In the genomic region with DNA sequence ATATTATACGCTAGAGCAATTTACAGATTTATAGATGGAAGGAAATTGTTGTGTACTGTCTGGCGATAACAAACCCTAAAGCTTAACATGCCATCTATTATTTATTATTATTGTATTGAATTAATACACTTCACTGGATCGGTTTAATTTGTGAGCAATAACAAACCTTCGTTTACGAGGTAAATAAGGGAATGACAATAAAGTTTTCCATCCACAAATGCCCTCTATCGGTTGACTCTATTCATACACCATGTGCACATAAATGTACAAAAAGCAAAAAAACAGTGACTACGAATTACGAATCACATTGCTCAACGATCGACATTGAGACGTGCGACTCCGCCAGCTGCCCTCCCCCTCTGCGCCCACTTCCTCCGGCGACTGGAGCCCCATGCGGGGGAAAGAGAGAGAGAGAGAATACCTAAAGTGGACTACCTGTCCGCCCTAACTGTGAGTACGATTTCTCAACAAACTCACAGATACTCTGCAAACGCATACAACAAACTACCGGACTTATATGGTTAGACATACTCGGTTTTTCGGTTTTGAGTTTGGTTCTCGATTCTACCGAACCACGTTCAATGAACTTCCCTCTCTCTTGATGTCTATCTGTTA, we compare ENCODE assay signal across 1 fruit fly cellular context.
TF ChIP-seq lines count a peak whose summit lies in the region.

No protein-coding gene starts in this region.

TF ChIP-seq in whole organism, embryonic, 481 proteins besides CTCF, POLR2A, EP300 and RAD21 (continued from another document):
- TF ChIP-seq Med (GFP tag; lab: Kevin White, UChicago) (peak; percentile 78), HLH54F (GFP tag; optimal IDR thresholded peaks at IDR 0.05; lab: Kevin White, UChicago) (no peak), CG7271 (tag; optimal IDR thresholded peaks at IDR 0.05; lab: Kevin White, UChicago) (no peak), CG4854 (GFP tag; optimal IDR thresholded peaks at IDR 0.05; lab: Kevin White, UChicago) (no peak), Atf-2 (GFP tag; optimal IDR thresholded peaks at IDR 0.05; lab: Kevin White, UChicago) (no peak), Rfx (GFP tag; IDR thresholded peaks at IDR 0.05; lab: Robert Waterston, UW) (no peak; the same call in 1 of the 2 replicates), CG12219 (GFP tag; optimal IDR thresholded peaks at IDR 0.05; lab: Kevin White, UChicago) (no peak), Oaz (GFP tag; IDR thresholded peaks at IDR 0.05; lab: Robert Waterston, UW) (no peak), ind (GFP tag; optimal IDR thresholded peaks at IDR 0.05; lab: Kevin White, UChicago) (no peak), CG9932 (GFP tag; IDR thresholded peaks at IDR 0.05; lab: Robert Waterston, UW) (peak; percentile 42), CoRest (tag; optimal IDR thresholded peaks at IDR 0.05; lab: Kevin White, UChicago) (no peak), CG9727 (GFP tag; optimal IDR thresholded peaks at IDR 0.05; lab: Kevin White, UChicago) (peak; percentile 18), aop (GFP tag; IDR thresholded peaks at IDR 0.05; lab: Robert Waterston, UW) (no peak), CG8924 (tag; optimal IDR thresholded peaks at IDR 0.05; lab: Kevin White, UChicago) (peak; percentile 30), so (GFP tag; IDR thresholded peaks at IDR 0.05; lab: Robert Waterston, UW) (peak; percentile 46; the same call in 1 of the 3 replicates), HHEX (GFP tag; optimal IDR thresholded peaks at IDR 0.05; lab: Kevin White, UChicago) (peak; percentile 21), CG13296 (GFP tag; optimal IDR thresholded peaks at IDR 0.05; lab: Kevin White, UChicago) (peak; percentile 46), CG17361 (GFP tag; IDR thresholded peaks at IDR 0.05; lab: Robert Waterston, UW) (no peak)
